Fruit fly (Drosophila melanogaster): Measurements from ENCODE around the gene CG31735.

dm6 chr2L:15853826-15854225 lies 41.4 kb upstream of the CG31735 start, which contains the start of gene Tektin-A:
- no peak for TF ChIP-seq Ets98B (GFP tag; IDR thresholded peaks at IDR 0.05)
- TF ChIP-seq CG9948 (tag; optimal IDR thresholded peaks at IDR 0.05) = no peak
- no peak for TF ChIP-seq Snoo (tag; optimal IDR thresholded peaks at IDR 0.05)
- TF ChIP-seq Pif1A (GFP tag; optimal IDR thresholded peaks at IDR 0.05) = no peak
- no peak for TF ChIP-seq CG14655 (GFP tag; optimal IDR thresholded peaks at IDR 0.05)
- TF ChIP-seq CG34367 (tag; optimal IDR thresholded peaks at IDR 0.05) = no peak
- TF ChIP-seq CG10348 (GFP tag; IDR thresholded peaks at IDR 0.05) = no peak
- no peak for TF ChIP-seq CG15710 (tag; optimal IDR thresholded peaks at IDR 0.05)
- no peak for TF ChIP-seq Pif1B (GFP tag; optimal IDR thresholded peaks at IDR 0.05)

Data from whole organism, pupa.